Fruit fly (Drosophila melanogaster) whole organism, prepupa: Measurements from ENCODE around the gene alpha-Man-Ia.

Source experiments
- Blimp-1 ChIP-seq: fragments of 200-800 bp; sonication (Bioruptor generic); optimal IDR thresholded peaks from 3 replicates; lab custom pipeline; 2017; ENCODE audit warnings: missing biosample characterization, missing genetic modification characterization, mild to moderate bottlenecking, moderate library complexity, missing genetic modification reagents
- CG10631 ChIP-seq: fragments of 200-800 bp; sonication (Bioruptor generic); optimal IDR thresholded peaks from 2 replicates; lab custom pipeline; 2016; ENCODE audit warnings: missing biosample characterization, missing genetic modification characterization
- CG11902 ChIP-seq: fragments of 200-800 bp; sonication (Bioruptor generic); optimal IDR thresholded peaks from 3 replicates; lab custom pipeline; 2016; ENCODE audit warnings: missing biosample characterization, missing genetic modification characterization
- CG16779 ChIP-seq: fragments of 200-800 bp; sonication (Bioruptor generic); optimal IDR thresholded peaks from 3 replicates; lab custom pipeline; 2017; ENCODE audit warnings: missing biosample characterization, mild to moderate bottlenecking, missing genetic modification characterization
- CG31627 ChIP-seq: fragments of 200-800 bp; sonication (Bioruptor generic); optimal IDR thresholded peaks from 3 replicates; lab custom pipeline; 2016; ENCODE audit warnings: missing biosample characterization, missing genetic modification characterization
- CG3919 ChIP-seq: fragments of 200-800 bp; sonication (Bioruptor generic); optimal IDR thresholded peaks from 3 replicates; lab custom pipeline; 2016; ENCODE audit warnings: missing biosample characterization, missing genetic modification characterization
- CG6792 ChIP-seq: fragments of 200-800 bp; sonication (Bioruptor generic); optimal IDR thresholded peaks from 3 replicates; lab custom pipeline; 2016; ENCODE audit warnings: missing biosample characterization, missing genetic modification characterization
- CG6808 ChIP-seq: fragments of 200-800 bp; sonication (Bioruptor generic); optimal IDR thresholded peaks from 3 replicates; lab custom pipeline; 2017; ENCODE audit warnings: missing biosample characterization, missing genetic modification characterization, mild to moderate bottlenecking, moderate library complexity, missing genetic modification reagents
- CG7368 ChIP-seq: fragments of 200-800 bp; sonication (Bioruptor generic); optimal IDR thresholded peaks from 3 replicates; lab custom pipeline; 2016; ENCODE audit warnings: missing biosample characterization, missing genetic modification characterization
- CG8119 ChIP-seq: fragments of 200-800 bp; sonication (Bioruptor generic); IDR thresholded peaks from 3 replicates; pipeline ENCODE4 v1.3.6; 2022; ENCODE audit warnings: missing biosample characterization, missing genetic modification characterization
- CG8632 ChIP-seq: fragments of 200-800 bp; sonication (Bioruptor generic); optimal IDR thresholded peaks from 3 replicates; lab custom pipeline; 2016; ENCODE audit warnings: missing biosample characterization, missing genetic modification characterization
- CG9139 ChIP-seq: fragments of 200-800 bp; sonication (Bioruptor generic); optimal IDR thresholded peaks from 3 replicates; lab custom pipeline; 2017; ENCODE audit warnings: missing biosample characterization, mild to moderate bottlenecking, missing genetic modification characterization
- Ets96B ChIP-seq: fragments of 200-800 bp; optimal IDR thresholded peaks from 2 replicates; lab custom pipeline; 2019; ENCODE audit warnings: missing biosample characterization, mild to moderate bottlenecking, missing genetic modification characterization, moderate library complexity
- Gug ChIP-seq: fragments of 200-800 bp; sonication (Bioruptor generic); IDR thresholded peaks from 2 replicates; pipeline ENCODE4 v1.3.6; 2022; ENCODE audit warnings: missing biosample characterization, missing genetic modification characterization
- OdsH ChIP-seq: fragments of 200-800 bp; sonication (Bioruptor generic); optimal IDR thresholded peaks from 3 replicates; lab custom pipeline; 2016; ENCODE audit warnings: missing biosample characterization, missing genetic modification characterization
- Sox102F ChIP-seq: fragments of 200-800 bp; sonication (Bioruptor generic); optimal IDR thresholded peaks from 2 replicates; lab custom pipeline; 2016; ENCODE audit warnings: missing biosample characterization, mild to moderate bottlenecking, missing genetic modification characterization
- Sox14 ChIP-seq: fragments of 200-800 bp; sonication (Bioruptor generic); optimal IDR thresholded peaks from 3 replicates; lab custom pipeline; 2016; ENCODE audit warnings: missing biosample characterization, missing genetic modification characterization
- Sox15 ChIP-seq: fragments of 200-800 bp; sonication (Bioruptor generic); optimal IDR thresholded peaks from 3 replicates; lab custom pipeline; 2016; ENCODE audit warnings: missing biosample characterization, missing genetic modification characterization
- achi ChIP-seq: fragments of 200-800 bp; sonication (Bioruptor generic); optimal IDR thresholded peaks from 3 replicates; lab custom pipeline; 2016; ENCODE audit warnings: missing biosample characterization, missing genetic modification characterization
- acj6 ChIP-seq: fragments of 200-800 bp; sonication (Bioruptor generic); optimal IDR thresholded peaks from 3 replicates; lab custom pipeline; 2016; ENCODE audit warnings: missing biosample characterization, missing genetic modification characterization
- cyc ChIP-seq: fragments of 200-800 bp; sonication (Bioruptor generic); optimal IDR thresholded peaks from 3 replicates; lab custom pipeline; 2016; ENCODE audit warnings: missing biosample characterization, missing genetic modification characterization
- dac ChIP-seq: fragments of 200-800 bp; sonication (Bioruptor generic); optimal IDR thresholded peaks from 2 replicates; lab custom pipeline; 2017; ENCODE audit warnings: missing biosample characterization, mild to moderate bottlenecking, missing genetic modification characterization
- dsx ChIP-seq: fragments of 200-800 bp; optimal IDR thresholded peaks from 3 replicates; lab custom pipeline; 2019; ENCODE audit warnings: missing biosample characterization, mild to moderate bottlenecking, missing genetic modification characterization, moderate library complexity; ENCODE audit not compliant: poor library complexity, severe bottlenecking
- fd59A ChIP-seq: fragments of 200-800 bp; sonication (Bioruptor generic); optimal IDR thresholded peaks from 2 replicates; lab custom pipeline; 2017; ENCODE audit warnings: missing biosample characterization, mild to moderate bottlenecking, missing genetic modification characterization, missing genetic modification reagents
- fkh ChIP-seq: fragments of 200-800 bp; sonication (Bioruptor generic); optimal IDR thresholded peaks from 3 replicates; lab custom pipeline; 2017; ENCODE audit warnings: missing biosample characterization, mild to moderate bottlenecking, missing genetic modification characterization, moderate library complexity
- pdm3 ChIP-seq: fragments of 200-800 bp; sonication (Bioruptor generic); optimal IDR thresholded peaks from 3 replicates; lab custom pipeline; 2016; ENCODE audit warnings: missing biosample characterization, missing genetic modification characterization
- spab ChIP-seq: fragments of 200-800 bp; sonication (Bioruptor generic); optimal IDR thresholded peaks from 2 replicates; lab custom pipeline; 2017; ENCODE audit warnings: missing biosample characterization, mild to moderate bottlenecking, missing genetic modification characterization, missing genetic modification reagents
- svp ChIP-seq: fragments of 200-800 bp; sonication (Bioruptor generic); peaks from one replicate; lab custom pipeline; 2016; ENCODE audit warnings: missing biosample characterization, missing genetic modification characterization
- topi ChIP-seq: fragments of 200-800 bp; sonication (Bioruptor generic); optimal IDR thresholded peaks from 3 replicates; lab custom pipeline; 2016; ENCODE audit warnings: missing biosample characterization, missing genetic modification characterization
- vri ChIP-seq: fragments of 200-800 bp; sonication (Bioruptor generic); optimal IDR thresholded peaks from 3 replicates; lab custom pipeline; 2016; ENCODE audit warnings: missing biosample characterization, mild to moderate bottlenecking, missing genetic modification characterization

alpha-Man-Ia gene

DNA sequence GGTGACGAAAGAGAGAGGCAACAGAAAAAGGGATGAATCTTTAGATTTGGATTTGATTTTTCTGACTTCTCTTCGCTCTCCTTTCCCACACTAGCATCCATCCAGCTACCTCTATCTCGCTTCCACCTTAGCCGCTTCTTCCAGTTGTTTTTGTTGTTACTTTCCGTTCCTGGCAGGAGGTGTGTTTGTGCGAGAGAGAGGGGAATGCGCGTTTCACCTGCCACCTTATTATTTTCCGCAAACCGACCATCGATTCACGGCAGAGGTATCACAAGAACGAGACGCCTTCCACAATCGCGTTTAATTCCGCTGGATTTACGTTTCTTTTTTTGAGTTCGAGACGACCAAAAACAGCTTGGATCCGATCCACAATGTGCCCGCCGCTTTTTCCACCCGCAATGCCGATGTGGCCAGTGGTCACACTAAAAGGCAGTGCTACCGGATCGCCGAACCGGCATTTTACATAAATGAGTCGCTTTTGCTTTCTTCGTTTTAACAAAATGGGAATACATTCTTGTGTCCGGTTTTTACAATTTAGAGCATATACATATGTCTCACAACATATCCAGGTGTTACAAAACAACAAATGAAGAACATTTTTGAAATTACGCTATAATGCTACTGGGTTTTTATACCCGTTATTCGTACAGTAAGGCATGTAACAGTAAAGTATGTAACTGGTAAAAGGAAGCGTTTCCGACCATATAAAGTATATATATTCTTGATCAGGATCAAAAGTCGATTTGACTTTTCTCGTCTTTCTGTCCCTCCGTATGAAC lies at the start of gene alpha-Man-Ia (continued):
- TF ChIP-seq dsx (no peak), CG8119 (GFP tag; lab: Robert Waterston, UW) (no peak), Sox15 (GFP tag; lab: Kevin White, UChicago) (no peak), Ets96B (tag; lab: Kevin White, UChicago) (no peak), topi (no peak), CG10631 (peak; percentile 3), fkh (GFP tag; lab: Kevin White, UChicago) (no peak), CG31627 (GFP tag; lab: Kevin White, UChicago) (peak; percentile 48), CG6792 (GFP tag; lab: Kevin White, UChicago) (no peak)

dm6 chrX:10375216-10375615 lies 49.5 kb upstream of the alpha-Man-Ia start, which contains the start of the genes CG32686 and CG2898:
TSS of gene CG32686 (minus strand) at chrX:10375316.
TSS of gene CG2898 (plus strand) at chrX:10375374.
- TF ChIP-seq CG3919 (GFP tag; lab: Kevin White, UChicago) (no peak), pdm3 (GFP tag; lab: Kevin White, UChicago) (no peak), Sox14 (GFP tag; lab: Kevin White, UChicago) (no peak), topi (no peak), spab (no peak), CG7368 (GFP tag; lab: Kevin White, UChicago) (no peak), CG11902 (GFP tag; lab: Kevin White, UChicago) (no peak), acj6 (GFP tag; lab: Kevin White, UChicago) (no peak), CG8632 (GFP tag; lab: Kevin White, UChicago) (no peak), cyc (GFP tag; lab: Kevin White, UChicago) (no peak), dac (GFP tag; lab: Kevin White, UChicago) (no peak), OdsH (GFP tag; lab: Kevin White, UChicago) (no peak), Gug (GFP tag; lab: Robert Waterston, UW) (no peak)

- TF ChIP-seq dsx (no peak), svp (GFP tag; lab: Kevin White, UChicago) (peak; percentile 90), achi (GFP tag; lab: Kevin White, UChicago) (no peak), acj6 (GFP tag; lab: Kevin White, UChicago) (no peak), CG10631 (no peak), cyc (GFP tag; lab: Kevin White, UChicago) (no peak)
These were observed 44.7 kb upstream of the alpha-Man-Ia start for dm6 chrX:10370201-10371038.

DNA sequence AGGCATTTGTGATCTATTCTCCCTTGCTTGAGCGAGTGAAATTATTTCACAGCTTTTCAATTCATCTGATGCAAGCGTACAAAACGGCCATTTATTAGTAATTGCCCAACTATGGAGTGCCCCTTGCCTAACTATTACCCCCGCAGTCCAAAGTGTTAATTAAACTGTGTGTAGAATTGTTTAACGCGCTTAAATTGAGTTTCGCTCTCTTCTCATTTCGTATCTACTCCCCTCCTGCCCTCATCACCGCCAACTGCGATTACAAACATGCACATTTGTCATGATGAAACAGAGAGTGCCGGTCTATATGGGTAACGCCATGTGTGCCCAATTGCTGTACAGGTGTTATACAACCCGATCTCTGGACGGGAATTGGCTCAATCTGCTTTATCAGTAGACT lies 44.0 kb upstream of the alpha-Man-Ia start:
- no peak for TF ChIP-seq CG9139 (GFP tag; lab: Kevin White, UChicago)
- no peak for TF ChIP-seq CG16779
- TF ChIP-seq Sox102F (GFP tag; lab: Kevin White, UChicago) = no peak
- TF ChIP-seq CG8632 (GFP tag; lab: Kevin White, UChicago) = no peak
- no peak for TF ChIP-seq CG6808 (GFP tag; lab: Kevin White, UChicago)
- TF ChIP-seq fd59A = no peak
- TF ChIP-seq vri = peak; percentile 48

dm6 chrX:10369315-10369714 lies 43.6 kb upstream of the alpha-Man-Ia start:
- TF ChIP-seq Gug (GFP tag; lab: Robert Waterston, UW) (no peak), Sox15 (GFP tag; lab: Kevin White, UChicago) (no peak), Blimp-1 (GFP tag; lab: Kevin White, UChicago) (no peak)
